Worm (Caenorhabditis elegans) whole organism, L4/young adult: ENCODE measurements around the gene H23N18.6.

Source experiments
- W03F9.2 ChIP-seq: fragments of 150-350 bp; optimal IDR thresholded peaks from 2 replicates; lab custom pipeline; 2014; ENCODE audit warnings: missing biosample characterization, missing genetic modification characterization
- him-1 ChIP-seq: sonication (generic microtip); optimal IDR thresholded peaks from 2 replicates; lab custom pipeline; 2016; ENCODE audit warnings: missing genotype, missing genetic modification reagents, missing genetic modification characterization, missing compliant biosample characterization

ce11 chrV:4871992-4872391 is 42.9 kb downstream of the H23N18.6 start, which contains the start of gene srd-33:
- TF ChIP-seq W03F9.2 (tag; lab: Kevin White, UChicago) (no peak), him-1 (tag; lab: Kevin White, UChicago) (no peak)
